Fruit fly (Drosophila melanogaster): ENCODE results near the gene CG1999.

dm6 chrX:7403074-7403473 is 44.5 kb downstream of the CG1999 start, which contains the start of gene CG15035:
- TF ChIP-seq CG13204 (GFP tag; optimal IDR thresholded peaks at IDR 0.05) (no peak), Snoo (tag; optimal IDR thresholded peaks at IDR 0.05) (no peak), D1 (tag; optimal IDR thresholded peaks at IDR 0.05) (no peak), Pif1A (GFP tag; optimal IDR thresholded peaks at IDR 0.05) (no peak), CG4496 (GFP tag; IDR thresholded peaks at IDR 0.05) (no peak), fd96Ca (GFP tag; IDR thresholded peaks at IDR 0.05) (no peak), rn (GFP tag; IDR thresholded peaks at IDR 0.05) (no peak), gl (tag; optimal IDR thresholded peaks at IDR 0.05) (no peak), CG17806 (tag; optimal IDR thresholded peaks at IDR 0.05) (no peak), EcR (GFP tag; optimal IDR thresholded peaks at IDR 0.05) (no peak), CG32121 (GFP tag; IDR thresholded peaks at IDR 0.05) (no peak), Pif1B (GFP tag; optimal IDR thresholded peaks at IDR 0.05) (no peak), CG34367 (tag; optimal IDR thresholded peaks at IDR 0.05) (no peak), CG8159 (tag; optimal IDR thresholded peaks at IDR 0.05) (no peak)
